Fruit fly (Drosophila melanogaster) whole organism, embryonic: ENCODE measurements around the gene prd.
A peak's percentile ranks its signal among the peaks of the same experiment; 100 is the strongest.

ENCODE experiments used
- Atf6 ChIP-seq: fragments of 200-800 bp; sonication (Bioruptor generic); IDR thresholded peaks from 2 replicates; pipeline ENCODE4 v1.3.6; 2022; ENCODE audit warnings: missing biosample characterization, missing genetic modification characterization
- CG13296 ChIP-seq: fragments of 200-800 bp; sonication (Bioruptor generic); optimal IDR thresholded peaks from 3 replicates; lab custom pipeline; 2018; ENCODE audit warnings: missing biosample characterization, mild to moderate bottlenecking, missing genetic modification characterization
- CG17802 ChIP-seq: fragments of 200-800 bp; sonication (Bioruptor generic); optimal IDR thresholded peaks from 2 replicates; lab custom pipeline; 2018; ENCODE audit warnings: missing biosample characterization, mild to moderate bottlenecking, missing genetic modification characterization, moderate library complexity
- CG18011 ChIP-seq: fragments of 200-800 bp; sonication (Bioruptor generic); optimal IDR thresholded peaks from 2 replicates; lab custom pipeline; 2017; ENCODE audit warnings: missing biosample characterization, missing genetic modification characterization, mild to moderate bottlenecking, moderate library complexity, missing genotype
- CG2202 ChIP-seq: fragments of 200-800 bp; sonication (Bioruptor generic); optimal IDR thresholded peaks from 2 replicates; lab custom pipeline; 2018; ENCODE audit warnings: missing biosample characterization, mild to moderate bottlenecking, missing genetic modification characterization
- CG2712 ChIP-seq: fragments of 200-800 bp; optimal IDR thresholded peaks from 3 replicates; lab custom pipeline; 2019; ENCODE audit warnings: missing biosample characterization, mild to moderate bottlenecking, missing genetic modification characterization, moderate library complexity
- CG43689 ChIP-seq: fragments of 200-800 bp; sonication (Bioruptor generic); IDR thresholded peaks from 2 replicates; pipeline ENCODE4 v1.3.6; 2022; ENCODE audit warnings: missing biosample characterization, missing genetic modification characterization
- CG4730 ChIP-seq: fragments of 200-800 bp; sonication (Bioruptor generic); IDR thresholded peaks from 2 replicates; pipeline ENCODE4 v1.3.6; 2022; ENCODE audit warnings: missing biosample characterization, missing genetic modification characterization
- CG5180 ChIP-seq: fragments of 200-800 bp; sonication (Bioruptor generic); optimal IDR thresholded peaks from 3 replicates; lab custom pipeline; 2017; ENCODE audit warnings: missing biosample characterization, missing genetic modification characterization, mild to moderate bottlenecking, moderate library complexity, missing genetic modification reagents
- CG5953 ChIP-seq: fragments of 200-800 bp; sonication (Bioruptor generic); IDR thresholded peaks from 2 replicates; pipeline ENCODE4 v1.3.6; 2022; ENCODE audit warnings: missing biosample characterization, missing genetic modification characterization
- CG7271 ChIP-seq: fragments of 200-800 bp; sonication (Bioruptor generic); optimal IDR thresholded peaks from 2 replicates; lab custom pipeline; 2018; ENCODE audit warnings: missing biosample characterization, mild to moderate bottlenecking, missing genetic modification characterization, moderate library complexity
- CG7839 ChIP-seq: fragments of 200-800 bp; sonication (Bioruptor generic); optimal IDR thresholded peaks from 3 replicates; lab custom pipeline; 2018; ENCODE audit warnings: missing biosample characterization, mild to moderate bottlenecking, missing genetic modification characterization, moderate library complexity
- CG7928 ChIP-seq: fragments of 200-800 bp; sonication (Bioruptor generic); optimal IDR thresholded peaks from 2 replicates; lab custom pipeline; 2017; ENCODE audit warnings: missing biosample characterization, mild to moderate bottlenecking, missing genetic modification characterization
- CG7963 ChIP-seq: fragments of 200-800 bp; sonication (Bioruptor generic); IDR thresholded peaks from 3 replicates; pipeline ENCODE4 v1.3.6; 2022; ENCODE audit warnings: missing biosample characterization, missing genetic modification characterization; ENCODE audit not compliant: partially characterized antibody
- CG8478 ChIP-seq: fragments of >200 bp; optimal IDR thresholded peaks from 2 replicates; lab custom pipeline; 2018
- CG8944 ChIP-seq: fragments of 200-800 bp; sonication (Bioruptor generic); optimal IDR thresholded peaks from 3 replicates; lab custom pipeline; 2016; ENCODE audit warnings: missing biosample characterization, missing genetic modification characterization
- CG9437 ChIP-seq: fragments of 200-800 bp; sonication (Bioruptor generic); optimal IDR thresholded peaks from 2 replicates; lab custom pipeline; 2018; ENCODE audit warnings: missing biosample characterization, mild to moderate bottlenecking, missing genetic modification characterization
- CrebB ChIP-seq: fragments of 200-800 bp; sonication (Bioruptor generic); optimal IDR thresholded peaks from 3 replicates; lab custom pipeline; 2018; ENCODE audit warnings: missing biosample characterization, mild to moderate bottlenecking, missing genetic modification characterization
- Deaf1 ChIP-seq: fragments of 200-800 bp; optimal IDR thresholded peaks from 3 replicates; lab custom pipeline; 2019; ENCODE audit warnings: missing biosample characterization, mild to moderate bottlenecking, missing genetic modification characterization, moderate library complexity
- Doc3 ChIP-seq: fragments of 200-800 bp; sonication (Bioruptor generic); IDR thresholded peaks from 3 replicates; pipeline ENCODE4 v1.3.6; 2022; ENCODE audit warnings: missing biosample characterization, missing genetic modification characterization; ENCODE audit not compliant: partially characterized antibody
- Elba2 ChIP-seq: fragments of 200-800 bp; sonication (Bioruptor generic); optimal IDR thresholded peaks from 3 replicates; lab custom pipeline; 2016; ENCODE audit warnings: missing biosample characterization, missing genetic modification characterization
- Ets65A ChIP-seq: fragments of 200-800 bp; sonication (Bioruptor generic); peaks from one replicate; lab custom pipeline; 2016; ENCODE audit warnings: missing biosample characterization, missing genetic modification characterization
- Fer1 ChIP-seq: fragments of 200-800 bp; sonication (Bioruptor generic); optimal IDR thresholded peaks from 2 replicates; lab custom pipeline; 2017; ENCODE audit warnings: missing biosample characterization, mild to moderate bottlenecking, missing genetic modification characterization
- Hr3 ChIP-seq: fragments of 200-800 bp; sonication (Bioruptor generic); optimal IDR thresholded peaks from 3 replicates; lab custom pipeline; 2016; ENCODE audit warnings: missing biosample characterization, missing genetic modification characterization
- Hr39 ChIP-seq: fragments of >200 bp; optimal IDR thresholded peaks from 2 replicates; lab custom pipeline; 2017
- NK7.1 ChIP-seq: fragments of 200-800 bp; sonication (Bioruptor generic); optimal IDR thresholded peaks from 3 replicates; lab custom pipeline; 2016; ENCODE audit warnings: missing biosample characterization, missing genetic modification characterization
- Sin3A ChIP-seq: fragments of >200 bp; optimal IDR thresholded peaks from 2 replicates; lab custom pipeline; 2018
- Sox100B ChIP-seq: fragments of 200-800 bp; sonication (Bioruptor generic); optimal IDR thresholded peaks from 3 replicates; lab custom pipeline; 2018; ENCODE audit warnings: missing biosample characterization, mild to moderate bottlenecking, missing genetic modification characterization
- Sry-δ ChIP-seq: fragments of 200-800 bp; sonication (Bioruptor generic); optimal IDR thresholded peaks from 2 replicates; lab custom pipeline; 2016; ENCODE audit warnings: missing biosample characterization, missing genetic modification characterization
- amos ChIP-seq: fragments of 200-800 bp; sonication (Bioruptor generic); IDR thresholded peaks from 2 replicates; pipeline ENCODE4 v1.3.6; 2022; ENCODE audit warnings: missing biosample characterization, missing genetic modification characterization; ENCODE audit not compliant: partially characterized antibody
- bowl ChIP-seq: fragments of 200-800 bp; sonication (Bioruptor generic); IDR thresholded peaks from 2 replicates; pipeline ENCODE4 v1.3.6; 2022; ENCODE audit warnings: missing biosample characterization, missing genetic modification characterization
- dmrt99B ChIP-seq: fragments of 200-800 bp; sonication (Bioruptor generic); optimal IDR thresholded peaks from 2 replicates; lab custom pipeline; 2018; ENCODE audit warnings: missing biosample characterization, mild to moderate bottlenecking, missing genetic modification characterization, moderate library complexity
- dpn ChIP-seq, 2 experiments: fragments of 200-800 bp; sonication (Bioruptor generic); optimal IDR thresholded peaks; 3 replicates each; lab custom pipeline; 2016; ENCODE audit warnings: missing biosample characterization in 2 of 2, missing genetic modification characterization in 2 of 2
- ewg ChIP-seq: fragments of 200-800 bp; sonication (Bioruptor generic); optimal IDR thresholded peaks from 3 replicates; lab custom pipeline; 2017; ENCODE audit warnings: mild to moderate bottlenecking, missing biosample characterization, missing genetic modification reagents, missing genetic modification characterization
- gfzf ChIP-seq: fragments of 200-800 bp; sonication (Bioruptor generic); optimal IDR thresholded peaks from 2 replicates; lab custom pipeline; 2016; ENCODE audit warnings: missing biosample characterization, mild to moderate bottlenecking, missing genetic modification characterization, moderate library complexity
- her ChIP-seq: fragments of 200-800 bp; sonication (Bioruptor generic); optimal IDR thresholded peaks from 2 replicates; lab custom pipeline; 2016; ENCODE audit warnings: missing biosample characterization, missing genetic modification characterization
- hth ChIP-seq: fragments of >200 bp; optimal IDR thresholded peaks from 2 replicates; lab custom pipeline; 2017; ENCODE audit warnings: inconsistent platforms
- insv ChIP-seq, 2 experiments: fragments of 200-800 bp; sonication (Bioruptor generic); optimal IDR thresholded peaks; 3 replicates each; lab custom pipeline; 2016 to 2018; ENCODE audit warnings: missing biosample characterization in 2 of 2, missing genetic modification characterization in 2 of 2
- lilli ChIP-seq: fragments of 200-800 bp; sonication (Bioruptor generic); optimal IDR thresholded peaks from 3 replicates; lab custom pipeline; 2016; ENCODE audit warnings: missing biosample characterization, missing genetic modification characterization
- nmo ChIP-seq: fragments of 200-800 bp; sonication (Bioruptor generic); optimal IDR thresholded peaks from 2 replicates; lab custom pipeline; 2018; ENCODE audit warnings: missing biosample characterization, mild to moderate bottlenecking, missing genetic modification characterization, moderate library complexity
- repo ChIP-seq: fragments of 200-800 bp; sonication (Bioruptor generic); optimal IDR thresholded peaks from 2 replicates; lab custom pipeline; 2016; ENCODE audit warnings: missing biosample characterization, missing genetic modification characterization
- sc ChIP-seq, 3 experiments: fragments of >200 bp in 2 of 3; fragments of 200-800 bp in 1 of 3; sonication (Bioruptor generic) in 1 of 3; optimal IDR thresholded peaks; 2 replicates in 2 of 3; 3 replicates in 1 of 3; lab custom pipeline; 2017; ENCODE audit warnings: mild to moderate bottlenecking in 1 of 3, missing biosample characterization in 1 of 3, missing genetic modification characterization in 1 of 3, missing genetic modification reagents in 1 of 3
- sd ChIP-seq: fragments of 200-800 bp; sonication (Bioruptor generic); optimal IDR thresholded peaks from 3 replicates; lab custom pipeline; 2018; ENCODE audit warnings: missing biosample characterization, mild to moderate bottlenecking, missing genetic modification characterization, moderate library complexity
- trem ChIP-seq: fragments of 200-800 bp; optimal IDR thresholded peaks from 3 replicates; lab custom pipeline; 2019; ENCODE audit warnings: missing biosample characterization, mild to moderate bottlenecking, missing genetic modification characterization, moderate library complexity
- ttk ChIP-seq: fragments of 200-800 bp; sonication (Bioruptor generic); IDR thresholded peaks from 2 replicates; pipeline ENCODE4 v2.1.2; 2022; ENCODE audit warnings: missing biosample characterization, missing genetic modification characterization
- unpg ChIP-seq: fragments of 200-800 bp; sonication (Bioruptor generic); optimal IDR thresholded peaks from 3 replicates; lab custom pipeline; 2018; ENCODE audit warnings: missing biosample characterization, mild to moderate bottlenecking, missing genetic modification characterization, moderate library complexity
- wdn ChIP-seq: fragments of 200-800 bp; sonication (Bioruptor generic); IDR thresholded peaks from 2 replicates; pipeline ENCODE4 v1.3.6; 2022; ENCODE audit warnings: missing biosample characterization, missing genetic modification characterization
- zen2 ChIP-seq: fragments of 200-800 bp; sonication (Bioruptor generic); IDR thresholded peaks from 3 replicates; pipeline ENCODE4 v1.3.6; 2022; ENCODE audit warnings: missing biosample characterization, missing genetic modification characterization; ENCODE audit not compliant: partially characterized antibody

prd gene

dm6 chr2L:12103231-12104210 is 17.9 kb upstream of the prd start, which contains the start of the genes Patsas and ThrRS (continued):
- TF ChIP-seq CG18011 (GFP tag; lab: Kevin White, UChicago) (peak; percentile 52), trem (tag; lab: Kevin White, UChicago) (peak; percentile 73), sc (optimal IDR thresholded peaks at IDR 0.05; lab: Kevin White, UChicago) (no peak), sc (GFP tag; optimal IDR thresholded peaks at IDR 0.05; lab: Kevin White, UChicago) (peak; percentile 72), CG43689 (GFP tag; lab: Robert Waterston, UW) (peak; percentile 68), unpg (GFP tag; lab: Kevin White, UChicago) (peak; percentile 91), ewg (peak; percentile 73), Elba2 (GFP tag; lab: Kevin White, UChicago) (peak; percentile 63), CG7271 (peak; percentile 47), Doc3 (GFP tag; lab: Robert Waterston, UW) (no peak; the same call in 2 of the 3 replicates), dpn (GFP tag; optimal IDR thresholded peaks at IDR 0.05; lab: Kevin White, UChicago) (peak; percentile 71 to 90), Sox100B (no peak), CG4730 (peak; percentile 81), Sin3A (lab: Kevin White, UChicago) (peak; percentile 68), CG2712 (peak; percentile 89), nmo (GFP tag; lab: Kevin White, UChicago) (peak; percentile 94), CG8478 (lab: Kevin White, UChicago) (no peak), CG2202 (tag; lab: Kevin White, UChicago) (peak; percentile 49), amos (0 out of 2 replicates have a peak, but pooled peaks have one; percentile 15), CG5953 (GFP tag; lab: Robert Waterston, UW) (peak; percentile 65), CrebB (tag; lab: Kevin White, UChicago) (peak; percentile 43), CG9437 (peak; percentile 72), bowl (GFP tag; lab: Robert Waterston, UW) (peak; percentile 59; the same call in 1 of the 2 replicates), Hr3 (peak; percentile 90), NK7.1 (GFP tag; lab: Kevin White, UChicago) (peak; percentile 48), Ets65A (peak; percentile 99), hth (lab: Kevin White, UChicago) (no peak), CG7928 (GFP tag; lab: Kevin White, UChicago) (peak; percentile 65), Atf6 (peak; percentile 68; the same call in 1 of the 2 replicates), CG5180 (GFP tag; lab: Kevin White, UChicago) (no peak), CG13296 (GFP tag; lab: Kevin White, UChicago) (peak; percentile 78), her (GFP tag; lab: Kevin White, UChicago) (peak; percentile 7), Hr39 (lab: Kevin White, UChicago) (no peak), zen2 (GFP tag; lab: Robert Waterston, UW) (no peak), CG8944 (GFP tag; lab: Kevin White, UChicago) (peak; percentile 69), insv (GFP tag; optimal IDR thresholded peaks at IDR 0.05; lab: Kevin White, UChicago) (peak in 1 of 2 experiments; percentile 30), sd (tag; lab: Kevin White, UChicago) (peak; percentile 61), Fer1 (peak; percentile 88), Sry-δ (GFP tag; lab: Kevin White, UChicago) (peak; percentile 41), ttk (GFP tag; lab: Robert Waterston, UW) (peak; percentile 76), repo (GFP tag; lab: Kevin White, UChicago) (peak; percentile 4), CG17802 (tag; lab: Kevin White, UChicago) (peak; percentile 86), Deaf1 (tag; lab: Kevin White, UChicago) (no peak), wdn (peak; percentile 71; the same call in 1 of the 2 replicates), gfzf (GFP tag; lab: Kevin White, UChicago) (peak; percentile 79), lilli (GFP tag; lab: Kevin White, UChicago) (peak; percentile 82), dmrt99B (no peak), CG7963 (GFP tag; lab: Robert Waterston, UW) (no peak), CG7839 (tag; lab: Kevin White, UChicago) (peak; percentile 92)
